Worm (Caenorhabditis elegans) whole organism, mixed stage, embryonic: ENCODE results near the gene T09F5.10.

Experiments used
- M03D4.4 ChIP-seq: sonication (generic microtip); optimal IDR thresholded peaks from 2 replicates; lab custom pipeline; 2017; ENCODE audit warnings: mild to moderate bottlenecking, missing genetic modification characterization, missing compliant biosample characterization
- blmp-1 ChIP-seq: fragments of 150-350 bp; optimal IDR thresholded peaks from 2 replicates; lab custom pipeline; 2014; ENCODE audit warnings: missing biosample characterization, missing genetic modification characterization
- ceh-39 ChIP-seq: fragments of 150-350 bp; optimal IDR thresholded peaks from 2 replicates; lab custom pipeline; 2014; ENCODE audit warnings: missing biosample characterization, missing genetic modification characterization
- ceh-43 ChIP-seq: fragments of 200-800 bp; sonication (Bioruptor generic); optimal IDR thresholded peaks from 2 replicates; lab custom pipeline; 2018; ENCODE audit warnings: mild to moderate bottlenecking, missing genetic modification characterization, moderate library complexity, missing compliant biosample characterization
- ceh-83 ChIP-seq: fragments of 200-800 bp; sonication (Bioruptor generic); optimal IDR thresholded peaks from 2 replicates; lab custom pipeline; 2018; ENCODE audit warnings: mild to moderate bottlenecking, missing genetic modification characterization, missing compliant biosample characterization
- ces-1 ChIP-seq: fragments of 150-350 bp; optimal IDR thresholded peaks from 2 replicates; lab custom pipeline; 2014; ENCODE audit warnings: missing biosample characterization, missing genetic modification reagents, missing genetic modification characterization
- cnd-1 ChIP-seq: fragments of 200-800 bp; sonication (Bioruptor generic); optimal IDR thresholded peaks from 2 replicates; lab custom pipeline; 2018; ENCODE audit warnings: mild to moderate bottlenecking, missing genetic modification characterization, missing compliant biosample characterization
- elt-1 ChIP-seq: sonication (generic microtip); optimal IDR thresholded peaks from 2 replicates; lab custom pipeline; 2017; ENCODE audit warnings: missing genetic modification characterization, mild to moderate bottlenecking, missing compliant biosample characterization, antibody characterized with exemption, moderate library complexity, borderline replicate concordance; ENCODE audit not compliant: insufficient read depth
- elt-3 ChIP-seq: fragments of 150-350 bp; optimal IDR thresholded peaks from 2 replicates; lab custom pipeline; 2014; ENCODE audit warnings: missing biosample characterization, missing genetic modification characterization
- flh-1 ChIP-seq: fragments of 200-800 bp; sonication (Bioruptor generic); optimal IDR thresholded peaks from 2 replicates; lab custom pipeline; 2018; ENCODE audit warnings: mild to moderate bottlenecking, missing genetic modification characterization, moderate library complexity, missing compliant biosample characterization
- ham-2 ChIP-seq: fragments of 200-800 bp; sonication (Bioruptor generic); optimal IDR thresholded peaks from 2 replicates; lab custom pipeline; 2018; ENCODE audit warnings: mild to moderate bottlenecking, missing genetic modification characterization, missing compliant biosample characterization
- hlh-1 ChIP-seq: fragments of 150-350 bp; optimal IDR thresholded peaks from 2 replicates; lab custom pipeline; 2014; ENCODE audit warnings: missing biosample characterization, missing genetic modification reagents, missing genetic modification characterization
- lin-13 ChIP-seq: fragments of 150-350 bp; optimal IDR thresholded peaks from 2 replicates; lab custom pipeline; 2014; ENCODE audit warnings: missing biosample characterization, missing genetic modification characterization
- lin-32 ChIP-seq: fragments of 200-800 bp; sonication (Bioruptor generic); optimal IDR thresholded peaks from 2 replicates; lab custom pipeline; 2018; ENCODE audit warnings: mild to moderate bottlenecking, missing genetic modification characterization, missing compliant biosample characterization
- lsy-2 ChIP-seq: fragments of 150-350 bp; optimal IDR thresholded peaks from 2 replicates; lab custom pipeline; 2014; ENCODE audit warnings: missing biosample characterization, missing genetic modification characterization
- mab-5 ChIP-seq: fragments of 150-350 bp; optimal IDR thresholded peaks from 2 replicates; lab custom pipeline; 2014; ENCODE audit warnings: missing biosample characterization, missing genetic modification characterization
- mep-1 ChIP-seq: fragments of 150-350 bp; optimal IDR thresholded peaks from 2 replicates; lab custom pipeline; 2017; ENCODE audit warnings: missing biosample characterization, missing genetic modification reagents, missing genetic modification characterization, inconsistent platforms
- mls-2 ChIP-seq: sonication (generic microtip); optimal IDR thresholded peaks from 2 replicates; lab custom pipeline; 2016; ENCODE audit warnings: mild to moderate bottlenecking, missing genetic modification characterization, moderate library complexity, missing compliant biosample characterization
- nhr-12 ChIP-seq: fragments of 150-350 bp; optimal IDR thresholded peaks from 2 replicates; lab custom pipeline; 2014; ENCODE audit warnings: missing biosample characterization, missing genetic modification characterization
- nhr-2 ChIP-seq: fragments of 150-350 bp; optimal IDR thresholded peaks from 2 replicates; lab custom pipeline; 2014; ENCODE audit warnings: missing biosample characterization, missing genetic modification characterization
- nhr-237 ChIP-seq: fragments of 150-350 bp; optimal IDR thresholded peaks from 2 replicates; lab custom pipeline; 2014; ENCODE audit warnings: missing biosample characterization, missing genetic modification characterization
- nhr-28 ChIP-seq: fragments of 150-350 bp; optimal IDR thresholded peaks from 2 replicates; lab custom pipeline; 2014; ENCODE audit warnings: missing biosample characterization, missing genetic modification characterization
- nhr-76 ChIP-seq: sonication (generic microtip); optimal IDR thresholded peaks from 2 replicates; lab custom pipeline; 2017; ENCODE audit warnings: missing biosample characterization, missing genetic modification characterization
- pha-4 ChIP-seq: fragments of 150-350 bp; optimal IDR thresholded peaks from 2 replicates; lab custom pipeline; 2018; ENCODE audit warnings: missing biosample characterization, missing genetic modification reagents, missing genetic modification characterization
- sem-2 ChIP-seq: fragments of 200-800 bp; sonication (Bioruptor generic); optimal IDR thresholded peaks from 2 replicates; lab custom pipeline; 2018; ENCODE audit warnings: mild to moderate bottlenecking, missing genetic modification characterization, missing compliant biosample characterization
- snpc-4 ChIP-seq: fragments of 150-350 bp; optimal IDR thresholded peaks from 2 replicates; lab custom pipeline; 2014; ENCODE audit warnings: missing biosample characterization, missing genetic modification characterization
- sptf-1 ChIP-seq: sonication (generic microtip); optimal IDR thresholded peaks from 2 replicates; lab custom pipeline; 2017; ENCODE audit warnings: mild to moderate bottlenecking, missing genetic modification characterization, moderate library complexity, missing compliant biosample characterization
- unc-39 ChIP-seq: fragments of 150-350 bp; optimal IDR thresholded peaks from 2 replicates; lab custom pipeline; 2014; ENCODE audit warnings: missing biosample characterization, missing genetic modification characterization
- unc-62 ChIP-seq: fragments of 150-350 bp; optimal IDR thresholded peaks from 2 replicates; lab custom pipeline; 2014; ENCODE audit warnings: missing biosample characterization, missing genetic modification reagents, missing genetic modification characterization
- zip-8 ChIP-seq: fragments of 150-350 bp; optimal IDR thresholded peaks from 2 replicates; lab custom pipeline; 2014; ENCODE audit warnings: missing biosample characterization, missing genetic modification characterization

T09F5.10 gene

DNA sequence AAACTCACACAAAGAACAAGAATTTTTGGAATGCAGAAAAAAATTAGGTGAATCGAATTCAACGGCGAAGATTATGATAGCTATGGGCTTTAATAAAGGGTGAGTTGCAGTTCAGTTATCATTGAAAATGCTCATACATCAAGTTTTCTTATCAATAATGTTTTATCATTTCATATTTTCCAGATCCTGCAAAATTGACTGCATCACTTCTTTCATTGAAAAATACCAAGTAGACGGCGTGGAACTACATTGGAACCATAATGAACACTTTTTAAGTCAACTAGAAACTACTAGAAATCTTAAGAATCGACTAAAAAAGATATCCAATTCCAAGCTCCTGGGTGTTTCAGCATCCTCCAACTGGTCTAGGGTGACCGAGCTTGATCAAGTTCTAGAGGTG, 36.6 kb upstream of the T09F5.10 start, which contains the start of gene K08F9.1:
TSS of gene K08F9.1 (minus strand) at position 101 of the 400 bp plus-strand sequence.
- TF ChIP-seq mls-2 (tag; lab: Kevin White, UChicago) (no peak), elt-1 (tag; lab: Kevin White, UChicago) (no peak), nhr-76 (no peak), blmp-1 (no peak), ham-2 (GFP tag; lab: Kevin White, UChicago) (no peak), flh-1 (GFP tag; lab: Kevin White, UChicago) (no peak), cnd-1 (no peak), zip-8 (tag; lab: Kevin White, UChicago) (no peak), sem-2 (GFP tag; lab: Kevin White, UChicago) (no peak), ceh-43 (GFP tag; lab: Kevin White, UChicago) (no peak), elt-3 (tag; lab: Kevin White, UChicago) (no peak), nhr-237 (tag; lab: Kevin White, UChicago) (no peak), ces-1 (no peak), ceh-83 (no peak), mep-1 (tag; lab: Kevin White, UChicago) (no peak), pha-4 (tag; lab: Kevin White, UChicago) (no peak), sptf-1 (tag; lab: Kevin White, UChicago) (no peak), lsy-2 (no peak), nhr-12 (tag; lab: Kevin White, UChicago) (no peak)

DNA sequence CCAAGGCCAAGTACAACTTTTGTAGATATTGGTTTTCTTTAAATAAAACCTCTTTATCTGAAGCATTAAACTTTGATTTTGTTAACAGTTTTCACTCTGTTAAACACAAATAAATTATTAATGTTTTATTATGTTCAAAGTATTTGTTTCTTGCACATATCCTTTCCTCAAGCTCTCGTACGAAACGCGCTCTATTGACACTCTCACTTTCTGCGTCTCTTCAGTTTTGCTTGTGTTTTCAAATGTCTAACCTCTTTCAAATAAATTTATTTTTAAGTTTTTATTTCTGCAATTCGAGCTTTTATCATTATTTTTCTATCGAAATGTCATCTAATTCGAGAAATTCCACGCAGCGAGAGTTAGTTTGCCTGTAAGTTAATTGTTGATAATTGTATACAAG, 36.1 kb upstream of the T09F5.10 start, which contains the start of gene K08F9.4:
TSS of gene K08F9.4 (plus strand) at position 222 of the 400 bp plus-strand sequence.
- TF ChIP-seq flh-1 (GFP tag; lab: Kevin White, UChicago) (no peak), blmp-1 (peak; percentile 98), nhr-76 (no peak), pha-4 (tag; lab: Kevin White, UChicago) (peak; percentile 73), ces-1 (peak; percentile 59), lsy-2 (peak; percentile 55), mep-1 (tag; lab: Kevin White, UChicago) (peak; percentile 63), hlh-1 (peak; percentile 2), snpc-4 (tag; lab: Kevin White, UChicago) (no peak), sptf-1 (tag; lab: Kevin White, UChicago) (no peak)

ce11 chrV:15147776-15148175, 32.1 kb upstream of the T09F5.10 start, which contains the start of gene T09F5.20:
T09F5.20 (minus strand) TSS chrV:15147876.
- TF ChIP-seq cnd-1 (no peak), zip-8 (tag; lab: Kevin White, UChicago) (no peak), ceh-43 (GFP tag; lab: Kevin White, UChicago) (no peak)

- TF ChIP-seq sem-2 (GFP tag; lab: Kevin White, UChicago) = no peak
- peak; percentile 60 for TF ChIP-seq elt-1 (tag; lab: Kevin White, UChicago)
- TF ChIP-seq, all 35 proteins: peak for 1
These were observed 31.1 kb upstream of the T09F5.10 start, which contains the start of gene T09F5.1 for ce11 chrV:15148800-15149199. T09F5.1 (plus strand) TSS chrV:15149100.

ce11 chrV:15150176-15150575, 29.7 kb upstream of the T09F5.10 start:
- TF ChIP-seq snpc-4 (tag; lab: Kevin White, UChicago) (no peak), nhr-28 (no peak), nhr-237 (tag; lab: Kevin White, UChicago) (no peak), ceh-43 (GFP tag; lab: Kevin White, UChicago) (no peak), sem-2 (GFP tag; lab: Kevin White, UChicago) (no peak), hlh-1 (no peak), cnd-1 (no peak), lsy-2 (no peak)
- TF ChIP-seq, all 35 proteins: peak for 0

DNA sequence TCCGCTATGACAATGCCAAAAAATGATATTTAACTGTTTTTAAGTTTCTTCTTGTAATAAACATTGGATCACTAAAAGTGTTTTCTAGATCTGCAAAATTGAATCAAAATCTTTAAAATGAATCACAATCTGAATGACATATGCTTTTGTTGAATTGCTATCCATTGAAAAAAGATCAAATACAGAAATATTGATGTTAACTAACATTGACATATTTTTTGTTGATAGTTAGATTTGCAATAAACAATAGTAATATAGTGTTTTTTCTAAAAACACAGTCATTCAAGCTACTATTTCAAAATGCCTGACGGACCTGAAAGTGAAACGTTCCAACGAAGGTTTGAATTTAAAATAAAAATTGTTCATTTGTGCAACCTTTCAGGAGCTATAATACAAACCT, 29.2 kb upstream of the T09F5.10 start, which contains the start of gene T09F5.2:
TSS of gene T09F5.2 (plus strand) at position 301 of the 400 bp plus-strand sequence.
- TF ChIP-seq mab-5 (tag; lab: Kevin White, UChicago) (no peak), sem-2 (GFP tag; lab: Kevin White, UChicago) (no peak), ceh-83 (no peak), sptf-1 (tag; lab: Kevin White, UChicago) (no peak), cnd-1 (no peak), nhr-76 (no peak), nhr-28 (no peak), elt-1 (tag; lab: Kevin White, UChicago) (no peak), nhr-2 (tag; lab: Kevin White, UChicago) (no peak), lin-13 (tag; lab: Kevin White, UChicago) (no peak), M03D4.4 (tag; lab: Kevin White, UChicago) (no peak), lin-32 (GFP tag; lab: Kevin White, UChicago) (no peak), unc-39 (tag; lab: Kevin White, UChicago) (no peak), unc-62 (GFP tag; lab: Kevin White, UChicago) (no peak), ceh-39 (tag; lab: Kevin White, UChicago) (no peak)
